Fruit fly (Drosophila melanogaster) whole organism, embryonic: Measurements from ENCODE around the gene inaE.

Source experiments
- CG10321 ChIP-seq: fragments of 200-800 bp; sonication (Bioruptor generic); IDR thresholded peaks from 2 replicates; pipeline ENCODE4 v1.3.6; 2022; ENCODE audit warnings: missing biosample characterization, missing genetic modification characterization
- CG13287 ChIP-seq: fragments of 200-800 bp; sonication (Bioruptor generic); IDR thresholded peaks from 2 replicates; pipeline ENCODE4 v1.3.6; 2022; ENCODE audit warnings: missing biosample characterization, missing genetic modification characterization; ENCODE audit not compliant: partially characterized antibody
- CG13894 ChIP-seq: fragments of 200-800 bp; sonication (Bioruptor generic); optimal IDR thresholded peaks from 3 replicates; lab custom pipeline; 2018; ENCODE audit warnings: missing biosample characterization, mild to moderate bottlenecking, missing genetic modification characterization, moderate library complexity
- CG15514 ChIP-seq: fragments of 200-800 bp; sonication (Bioruptor generic); optimal IDR thresholded peaks from 3 replicates; lab custom pipeline; 2017; ENCODE audit warnings: missing biosample characterization, missing genetic modification characterization, mild to moderate bottlenecking, moderate library complexity, missing genetic modification reagents
- CG16815 ChIP-seq: fragments of 200-800 bp; sonication (Bioruptor generic); optimal IDR thresholded peaks from 3 replicates; lab custom pipeline; 2017; ENCODE audit warnings: missing biosample characterization, mild to moderate bottlenecking, missing genetic modification characterization
- CG16863 ChIP-seq: fragments of 200-800 bp; sonication (Bioruptor generic); optimal IDR thresholded peaks from 3 replicates; lab custom pipeline; 2016; ENCODE audit warnings: missing biosample characterization, missing genetic modification characterization
- CG17612 ChIP-seq: fragments of 200-800 bp; sonication (Bioruptor generic); IDR thresholded peaks from 2 replicates; pipeline ENCODE4 v1.3.6; 2022; ENCODE audit warnings: missing biosample characterization, missing genetic modification characterization
- CG1832 ChIP-seq: fragments of 200-800 bp; sonication (Bioruptor generic); optimal IDR thresholded peaks from 2 replicates; lab custom pipeline; 2017; ENCODE audit warnings: missing biosample characterization, mild to moderate bottlenecking, missing genetic modification characterization, inconsistent platforms
- CG34224 ChIP-seq: fragments of 200-800 bp; sonication (Bioruptor generic); IDR thresholded peaks from 3 replicates; pipeline ENCODE4 v1.3.6; 2022; ENCODE audit warnings: missing biosample characterization, missing genetic modification characterization; ENCODE audit not compliant: partially characterized antibody
- CG4617 ChIP-seq: fragments of 200-800 bp; sonication (Bioruptor generic); optimal IDR thresholded peaks from 3 replicates; lab custom pipeline; 2016; ENCODE audit warnings: missing biosample characterization, missing genetic modification characterization, borderline replicate concordance
- CG5180 ChIP-seq: fragments of 200-800 bp; sonication (Bioruptor generic); optimal IDR thresholded peaks from 3 replicates; lab custom pipeline; 2017; ENCODE audit warnings: missing biosample characterization, missing genetic modification characterization, mild to moderate bottlenecking, moderate library complexity, missing genetic modification reagents
- CG6689 ChIP-seq: fragments of 200-800 bp; sonication (Bioruptor generic); IDR thresholded peaks from 2 replicates; pipeline ENCODE4 v1.3.6; 2022; ENCODE audit warnings: missing biosample characterization, missing genetic modification characterization
- CG6791 ChIP-seq: fragments of 200-800 bp; sonication (Bioruptor generic); IDR thresholded peaks from 3 replicates; pipeline ENCODE4 v1.3.6; 2022; ENCODE audit warnings: missing biosample characterization, missing genetic modification characterization; ENCODE audit not compliant: partially characterized antibody
- Ets65A ChIP-seq: fragments of 200-800 bp; sonication (Bioruptor generic); peaks from one replicate; lab custom pipeline; 2016; ENCODE audit warnings: missing biosample characterization, missing genetic modification characterization
- Hr78 ChIP-seq, 2 experiments: fragments of 200-800 bp in 1 of 2; fragments of >200 bp in 1 of 2; sonication (Bioruptor generic) in 1 of 2; optimal IDR thresholded peaks; 2 replicates each; lab custom pipeline; 2017 to 2019; ENCODE audit warnings: missing biosample characterization in 2 of 2, missing genetic modification characterization in 2 of 2, mild to moderate bottlenecking in 1 of 2, moderate library complexity in 1 of 2
- NK7.1 ChIP-seq: fragments of 200-800 bp; sonication (Bioruptor generic); optimal IDR thresholded peaks from 3 replicates; lab custom pipeline; 2016; ENCODE audit warnings: missing biosample characterization, missing genetic modification characterization
- Pdp1 ChIP-seq, 2 experiments: fragments of 200-800 bp; sonication (Bioruptor generic); optimal IDR thresholded peaks; 3 replicates each; lab custom pipeline; 2016; ENCODE audit warnings: missing biosample characterization in 2 of 2, missing genetic modification characterization in 2 of 2, mild to moderate bottlenecking in 1 of 2, moderate library complexity in 1 of 2
- Sox102F ChIP-seq: fragments of 200-800 bp; sonication (Bioruptor generic); optimal IDR thresholded peaks from 2 replicates; lab custom pipeline; 2018; ENCODE audit warnings: missing biosample characterization, mild to moderate bottlenecking, missing genetic modification characterization, moderate library complexity
- bigmax ChIP-seq: fragments of 200-800 bp; sonication (Bioruptor generic); optimal IDR thresholded peaks from 2 replicates; lab custom pipeline; 2018; ENCODE audit warnings: missing biosample characterization, mild to moderate bottlenecking, missing genetic modification characterization
- chif ChIP-seq, 2 experiments: fragments of 200-800 bp; sonication (Bioruptor generic); optimal IDR thresholded peaks; 3 replicates each; lab custom pipeline; 2016; ENCODE audit warnings: missing biosample characterization in 2 of 2, missing genetic modification characterization in 2 of 2
- ci ChIP-seq: fragments of 200-800 bp; sonication (Bioruptor generic); IDR thresholded peaks from 3 replicates; pipeline ENCODE4 v1.3.6; 2022; ENCODE audit warnings: missing biosample characterization, missing genetic modification characterization
- da ChIP-seq: fragments of 200-800 bp; sonication (Bioruptor generic); optimal IDR thresholded peaks from 2 replicates; lab custom pipeline; 2016; ENCODE audit warnings: missing biosample characterization, missing genetic modification characterization
- gem ChIP-seq: fragments of 200-800 bp; sonication (Bioruptor generic); optimal IDR thresholded peaks from 2 replicates; lab custom pipeline; 2019; ENCODE audit warnings: missing biosample characterization, mild to moderate bottlenecking, missing genetic modification characterization, moderate library complexity
- hbn ChIP-seq: fragments of 200-800 bp; sonication (Bioruptor generic); IDR thresholded peaks from 2 replicates; pipeline ENCODE4 v1.3.6; 2022; ENCODE audit warnings: missing biosample characterization, missing genetic modification characterization; ENCODE audit not compliant: partially characterized antibody
- knrl ChIP-seq: fragments of 200-800 bp; sonication (Bioruptor generic); IDR thresholded peaks from 3 replicates; pipeline ENCODE4 v1.3.6; 2022; ENCODE audit warnings: missing biosample characterization, missing genetic modification characterization; ENCODE audit not compliant: partially characterized antibody
- phol ChIP-seq: fragments of 200-800 bp; sonication (Bioruptor generic); optimal IDR thresholded peaks from 3 replicates; lab custom pipeline; 2018; ENCODE audit warnings: missing biosample characterization, mild to moderate bottlenecking, missing genetic modification characterization, moderate library complexity
- row ChIP-seq: fragments of 200-800 bp; sonication (Bioruptor generic); IDR thresholded peaks from 3 replicates; pipeline ENCODE4 v1.3.6; 2022; ENCODE audit warnings: missing biosample characterization, missing genetic modification characterization
- sens ChIP-seq: fragments of 200-800 bp; sonication (Bioruptor generic); peaks from one replicate; lab custom pipeline; 2016; ENCODE audit warnings: missing biosample characterization, missing genetic modification characterization
- slbo ChIP-seq: fragments of 200-800 bp; sonication (Bioruptor generic); IDR thresholded peaks from 2 replicates; pipeline ENCODE4 v1.3.6; 2022; ENCODE audit warnings: missing biosample characterization, missing genetic modification characterization
- sob ChIP-seq: fragments of 200-800 bp; sonication (Bioruptor generic); IDR thresholded peaks from 2 replicates; pipeline ENCODE4 v1.3.6; 2022; ENCODE audit warnings: missing biosample characterization, missing genetic modification characterization
- tin ChIP-seq: fragments of 200-800 bp; sonication (Bioruptor generic); optimal IDR thresholded peaks from 3 replicates; lab custom pipeline; 2016; ENCODE audit warnings: missing biosample characterization, missing genetic modification characterization
- toy ChIP-seq: fragments of 200-800 bp; sonication (Bioruptor generic); IDR thresholded peaks from 2 replicates; pipeline ENCODE4 v1.3.6; 2022; ENCODE audit warnings: missing biosample characterization, missing genetic modification characterization
- vfl ChIP-seq: fragments of 200-800 bp; sonication (Bioruptor generic); optimal IDR thresholded peaks from 2 replicates; lab custom pipeline; 2016; ENCODE audit warnings: missing biosample characterization, missing genetic modification characterization
- vnd ChIP-seq: fragments of 200-800 bp; sonication (Bioruptor generic); IDR thresholded peaks from 3 replicates; pipeline ENCODE4 v1.3.6; 2022; ENCODE audit warnings: missing biosample characterization, missing genetic modification characterization; ENCODE audit not compliant: partially characterized antibody
- zen2 ChIP-seq: fragments of 200-800 bp; sonication (Bioruptor generic); IDR thresholded peaks from 3 replicates; pipeline ENCODE4 v1.3.6; 2022; ENCODE audit warnings: missing biosample characterization, missing genetic modification characterization; ENCODE audit not compliant: partially characterized antibody

Gene inaE

dm6 chrX:13788973-13789682 lies 5.6 kb downstream of the inaE start (continued):
- TF ChIP-seq da: no peak
- TF ChIP-seq CG4617 (GFP tag; lab: Kevin White, UChicago): no peak
- TF ChIP-seq chif (GFP tag; optimal IDR thresholded peaks at IDR 0.05; lab: Kevin White, UChicago): no peak
- peak; percentile 15 for TF ChIP-seq tin (GFP tag; lab: Kevin White, UChicago)
- TF ChIP-seq CG34224 (GFP tag; lab: Robert Waterston, UW): no peak
- no peak for TF ChIP-seq vnd
- TF ChIP-seq hbn: no peak
- TF ChIP-seq ci (GFP tag; lab: Robert Waterston, UW): 0 out of 3 replicates have a peak, but pooled peaks have one; percentile 20
- no peak for TF ChIP-seq bigmax (GFP tag; lab: Kevin White, UChicago)
- TF ChIP-seq CG15514 (GFP tag; lab: Kevin White, UChicago): peak; percentile 33
- TF ChIP-seq CG16863 (GFP tag; lab: Kevin White, UChicago): peak; percentile 17

dm6 chrX:13791011-13791410 lies 7.5 kb downstream of the inaE start, which contains the start of gene CG10993:
TSS of gene CG10993 (minus strand) at chrX:13791111.
- no peak for TF ChIP-seq CG13287 (GFP tag; lab: Robert Waterston, UW)
- TF ChIP-seq toy (GFP tag; lab: Robert Waterston, UW): no peak
- TF ChIP-seq, all 482 proteins: peak for 0

- TF ChIP-seq CG6791 (GFP tag; lab: Robert Waterston, UW): 0 out of 3 replicates have a peak, but pooled peaks have one; percentile 40
- peak; percentile 14 for TF ChIP-seq phol (tag; lab: Kevin White, UChicago)
- no peak for TF ChIP-seq vfl (GFP tag; lab: Kevin White, UChicago)
- TF ChIP-seq CG16815 (GFP tag; lab: Kevin White, UChicago): no peak
- peak; percentile 50 for TF ChIP-seq CG10321 (GFP tag; lab: Robert Waterston, UW)
- TF ChIP-seq CG13894 (tag; lab: Kevin White, UChicago): peak; percentile 79
- peak; percentile 59 for TF ChIP-seq CG1832
- no peak for TF ChIP-seq NK7.1 (GFP tag; lab: Kevin White, UChicago)
- no peak for TF ChIP-seq zen2
Observed at dm6 chrX:13792463-13792862, 8.9 kb downstream of the inaE start.

- TF ChIP-seq sens (GFP tag; lab: Kevin White, UChicago): peak; percentile 15
- TF ChIP-seq CG17612 (GFP tag; lab: Robert Waterston, UW): no peak
- TF ChIP-seq, all 482 proteins: peak for 1
Observed at dm6 chrX:13797538-13797937, 14.0 kb downstream of the inaE start, which contains the start of gene CG10996. TSS of gene CG10996 (minus strand) at chrX:13797638.

- TF ChIP-seq row (GFP tag; lab: Robert Waterston, UW) (peak; percentile 32; the same call in 2 of the 3 replicates), Pdp1 (GFP tag; optimal IDR thresholded peaks at IDR 0.05; lab: Kevin White, UChicago) (peak in 1 of 2 experiments; percentile 13), Sox102F (GFP tag; lab: Kevin White, UChicago) (peak; percentile 25), sens (GFP tag; lab: Kevin White, UChicago) (peak; percentile 9), Ets65A (peak; percentile 89), gem (tag; lab: Kevin White, UChicago) (peak; percentile 19), CG5180 (GFP tag; lab: Kevin White, UChicago) (no peak), slbo (GFP tag; lab: Robert Waterston, UW) (peak; percentile 29; the same call in 1 of the 2 replicates), CG6689 (GFP tag; lab: Robert Waterston, UW) (peak; percentile 33; the same call in 1 of the 2 replicates), Hr78 (GFP tag; optimal IDR thresholded peaks at IDR 0.05; lab: Kevin White, UChicago) (no peak), knrl (GFP tag; lab: Robert Waterston, UW) (no peak), sob (GFP tag; lab: Robert Waterston, UW) (0 out of 2 replicates have a peak, but pooled peaks have one; percentile 19)
Observed at dm6 chrX:13800680-13801079, 17.2 kb downstream of the inaE start.
